Worm (Caenorhabditis elegans) whole organism, L1 larva: ENCODE results near the gene str-14.

ENCODE experiments used
- C04F5.9 ChIP-seq: sonication (generic microtip); optimal IDR thresholded peaks from 2 replicates; lab custom pipeline; 2016; ENCODE audit warnings: missing genetic modification characterization, missing compliant biosample characterization
- C16A3.4 ChIP-seq: fragments of 150-350 bp; optimal IDR thresholded peaks from 2 replicates; lab custom pipeline; 2014; ENCODE audit warnings: missing biosample characterization, missing genetic modification characterization
- C34B4.2 ChIP-seq: sonication (generic microtip); optimal IDR thresholded peaks from 2 replicates; lab custom pipeline; 2017; ENCODE audit warnings: mild to moderate bottlenecking, missing genetic modification characterization, missing compliant biosample characterization
- F16B12.6 ChIP-seq: fragments of 150-350 bp; optimal IDR thresholded peaks from 2 replicates; lab custom pipeline; 2014; ENCODE audit warnings: missing biosample characterization, missing genetic modification characterization
- Y116A8C.19 ChIP-seq: sonication (generic microtip); optimal IDR thresholded peaks from 2 replicates; lab custom pipeline; 2016; ENCODE audit warnings: missing compliant biosample characterization, missing genetic modification characterization, borderline replicate concordance
- aha-1 ChIP-seq: fragments of 150-350 bp; optimal IDR thresholded peaks from 2 replicates; lab custom pipeline; 2014; ENCODE audit warnings: missing biosample characterization, missing genetic modification characterization
- ama-1 ChIP-seq: fragments of 150-350 bp; optimal IDR thresholded peaks from 2 replicates; lab custom pipeline; 2014
- ceh-63 ChIP-seq: fragments of 200-800 bp; sonication (Bioruptor generic); optimal IDR thresholded peaks from 2 replicates; lab custom pipeline; 2018; ENCODE audit warnings: mild to moderate bottlenecking, missing genetic modification characterization, missing compliant biosample characterization
- ceh-88 ChIP-seq: fragments of 200-800 bp; sonication (Bioruptor generic); IDR thresholded peaks from 2 replicates; pipeline ENCODE4 v1.3.6; 2022; ENCODE audit warnings: missing genetic modification characterization, missing compliant biosample characterization
- ceh-90 ChIP-seq: sonication (generic microtip); optimal IDR thresholded peaks from 2 replicates; lab custom pipeline; 2016; ENCODE audit warnings: missing genetic modification characterization, missing compliant biosample characterization
- ces-1 ChIP-seq: fragments of 150-350 bp; optimal IDR thresholded peaks from 2 replicates; lab custom pipeline; 2014; ENCODE audit warnings: missing biosample characterization, missing genetic modification reagents, missing genetic modification characterization
- dpl-1 ChIP-seq, 3 experiments: fragments of 150-350 bp in 2 of 3; sonication (generic microtip) in 1 of 3; optimal IDR thresholded peaks; 2 replicates each; lab custom pipeline; 2014 to 2017; ENCODE audit warnings: missing biosample characterization in 3 of 3, missing genetic modification characterization in 3 of 3, missing genetic modification reagents in 3 of 3
- egl-13 ChIP-seq: sonication (generic microtip); optimal IDR thresholded peaks from 2 replicates; lab custom pipeline; 2016; ENCODE audit warnings: missing genotype, missing genetic modification reagents, missing genetic modification characterization, missing compliant biosample characterization
- egl-27 ChIP-seq, 2 experiments: fragments of 150-350 bp in 1 of 2; sonication (generic microtip); optimal IDR thresholded peaks; 3 replicates each; lab custom pipeline; 2017 to 2018; ENCODE audit warnings: missing biosample characterization in 2 of 2, missing genetic modification characterization in 2 of 2, missing genetic modification reagents in 2 of 2
- elt-2 ChIP-seq: sonication (generic microtip); optimal IDR thresholded peaks from 2 replicates; lab custom pipeline; 2016; ENCODE audit warnings: missing genetic modification characterization, mild to moderate bottlenecking, inconsistent platforms, missing compliant biosample characterization, missing genetic modification reagents
- elt-3 ChIP-seq, 6 experiments: fragments of 150-350 bp in 1 of 6; sonication (generic microtip); optimal IDR thresholded peaks; 2 replicates each; lab custom pipeline; 2017 to 2018; ENCODE audit warnings: missing biosample characterization in 6 of 6, missing genetic modification characterization in 6 of 6, inconsistent platforms in 1 of 6
- ets-5 ChIP-seq: fragments of 200-800 bp; sonication (Bioruptor generic); IDR thresholded peaks from 2 replicates; pipeline ENCODE4 v1.3.6; 2022; ENCODE audit warnings: missing genetic modification characterization, missing compliant biosample characterization
- fkh-10 ChIP-seq: sonication (generic microtip); optimal IDR thresholded peaks from 2 replicates; lab custom pipeline; 2017; ENCODE audit warnings: missing biosample characterization, missing genetic modification reagents, missing genetic modification characterization
- fkh-8 ChIP-seq: sonication (generic microtip); optimal IDR thresholded peaks from 2 replicates; lab custom pipeline; 2016; ENCODE audit warnings: mild to moderate bottlenecking, missing genetic modification characterization, missing compliant biosample characterization
- hlh-17 ChIP-seq: fragments of 200-800 bp; sonication (Bioruptor generic); optimal IDR thresholded peaks from 2 replicates; lab custom pipeline; 2018; ENCODE audit warnings: missing genetic modification characterization, mild to moderate bottlenecking, missing compliant biosample characterization, moderate library complexity, borderline replicate concordance
- hlh-4 ChIP-seq: sonication (generic microtip); optimal IDR thresholded peaks from 2 replicates; lab custom pipeline; 2016; ENCODE audit warnings: mild to moderate bottlenecking, missing genetic modification characterization, missing compliant biosample characterization
- hpl-2 ChIP-seq: fragments of 150-350 bp; optimal IDR thresholded peaks from 2 replicates; lab custom pipeline; 2014; ENCODE audit warnings: missing biosample characterization, missing genetic modification reagents, missing genetic modification characterization
- isw-1 ChIP-seq: fragments of 200-800 bp; sonication (Bioruptor generic); IDR thresholded peaks from 2 replicates; pipeline ENCODE4 v1.3.6; 2022; ENCODE audit warnings: missing genetic modification characterization, missing compliant biosample characterization
- lin-13 ChIP-seq: fragments of 150-350 bp; optimal IDR thresholded peaks from 2 replicates; lab custom pipeline; 2014; ENCODE audit warnings: missing biosample characterization, missing genetic modification reagents, missing genetic modification characterization
- lin-15B ChIP-seq: fragments of 150-350 bp; sonication (generic microtip); optimal IDR thresholded peaks from 3 replicates; lab custom pipeline; 2014; ENCODE audit warnings: missing biosample characterization, missing genetic modification characterization
- lin-39 ChIP-seq: fragments of 150-350 bp; optimal IDR thresholded peaks from 2 replicates; lab custom pipeline; 2014; ENCODE audit warnings: missing biosample characterization, missing genetic modification reagents, missing genetic modification characterization
- lsy-2 ChIP-seq, 2 experiments: fragments of 150-350 bp; optimal IDR thresholded peaks; 2 replicates each; lab custom pipeline; 2014; ENCODE audit warnings: missing biosample characterization in 2 of 2, missing genetic modification characterization in 2 of 2
- mef-2 ChIP-seq: fragments of 150-350 bp; optimal IDR thresholded peaks from 2 replicates; lab custom pipeline; 2014; ENCODE audit warnings: missing biosample characterization, missing genetic modification characterization
- nhr-11 ChIP-seq: fragments of 150-350 bp; optimal IDR thresholded peaks from 2 replicates; lab custom pipeline; 2014; ENCODE audit warnings: missing biosample characterization, missing genetic modification characterization
- nhr-19 ChIP-seq: fragments of 200-800 bp; sonication (Bioruptor generic); conservative IDR thresholded peaks from 2 replicates; pipeline ENCODE4 v1.3.6; 2022; ENCODE audit warnings: missing genetic modification characterization, missing compliant biosample characterization
- nhr-28 ChIP-seq: fragments of 150-350 bp; optimal IDR thresholded peaks from 2 replicates; lab custom pipeline; 2014; ENCODE audit warnings: missing biosample characterization, missing genetic modification characterization
- nhr-84 ChIP-seq: sonication (generic microtip); optimal IDR thresholded peaks from 2 replicates; lab custom pipeline; 2017; ENCODE audit warnings: missing biosample characterization, missing genetic modification characterization
- nhr-85 ChIP-seq: sonication (generic microtip); peaks from one replicate; lab custom pipeline; 2016; ENCODE audit warnings: missing genetic modification characterization, inconsistent platforms, missing compliant biosample characterization
- nhr-90 ChIP-seq: sonication (generic microtip); optimal IDR thresholded peaks from 2 replicates; lab custom pipeline; 2016; ENCODE audit warnings: mild to moderate bottlenecking, missing genetic modification characterization, missing compliant biosample characterization; ENCODE audit not compliant: poor library complexity
- pag-3 ChIP-seq: sonication (generic microtip); optimal IDR thresholded peaks from 2 replicates; lab custom pipeline; 2017; ENCODE audit warnings: missing genetic modification characterization, mild to moderate bottlenecking, missing compliant biosample characterization, antibody characterized with exemption, borderline replicate concordance; ENCODE audit not compliant: insufficient read depth
- pqm-1 ChIP-seq: sonication (generic microtip); optimal IDR thresholded peaks from 3 replicates; lab custom pipeline; 2017; ENCODE audit warnings: missing biosample characterization, missing genetic modification characterization
- rnt-1 ChIP-seq: sonication (generic microtip); optimal IDR thresholded peaks from 2 replicates; lab custom pipeline; 2016; ENCODE audit warnings: mild to moderate bottlenecking, missing genetic modification characterization, moderate library complexity, missing compliant biosample characterization
- skn-1 ChIP-seq: fragments of 150-350 bp; optimal IDR thresholded peaks from 2 replicates; lab custom pipeline; 2014; ENCODE audit warnings: missing biosample characterization, missing genetic modification characterization
- snpc-4 ChIP-seq: fragments of 150-350 bp; optimal IDR thresholded peaks from 2 replicates; lab custom pipeline; 2014; ENCODE audit warnings: missing biosample characterization, missing genetic modification characterization
- snu-23 ChIP-seq: sonication (generic microtip); optimal IDR thresholded peaks from 2 replicates; lab custom pipeline; 2016; ENCODE audit warnings: missing genetic modification characterization, missing compliant biosample characterization
- sptf-1 ChIP-seq: fragments of 150-350 bp; optimal IDR thresholded peaks from 2 replicates; lab custom pipeline; 2014; ENCODE audit warnings: missing biosample characterization, missing genetic modification characterization
- swsn-7 ChIP-seq: sonication (generic microtip); optimal IDR thresholded peaks from 2 replicates; lab custom pipeline; 2016; ENCODE audit warnings: missing genetic modification characterization, missing compliant biosample characterization
- tbx-2 ChIP-seq: sonication (generic microtip); optimal IDR thresholded peaks from 2 replicates; lab custom pipeline; 2016; ENCODE audit warnings: missing genetic modification characterization, missing compliant biosample characterization
- tlp-1 ChIP-seq: fragments of 150-350 bp; optimal IDR thresholded peaks from 2 replicates; lab custom pipeline; 2014; ENCODE audit warnings: missing biosample characterization, missing genetic modification characterization
- unc-130 ChIP-seq: fragments of 150-350 bp; optimal IDR thresholded peaks from 2 replicates; lab custom pipeline; 2017; ENCODE audit warnings: missing biosample characterization, missing genetic modification characterization, inconsistent platforms
- unc-98 ChIP-seq: fragments of 200-800 bp; sonication (Bioruptor generic); IDR thresholded peaks from 2 replicates; pipeline ENCODE4 v1.3.6; 2022; ENCODE audit warnings: missing genetic modification characterization, missing compliant biosample characterization
- vab-15 ChIP-seq: sonication (generic microtip); optimal IDR thresholded peaks from 2 replicates; lab custom pipeline; 2017; ENCODE audit warnings: missing genotype, mild to moderate bottlenecking, missing genetic modification characterization, missing compliant biosample characterization
- xbp-1 ChIP-seq: sonication (generic microtip); optimal IDR thresholded peaks from 2 replicates; lab custom pipeline; 2016; ENCODE audit warnings: missing genetic modification characterization, missing compliant biosample characterization
- zip-4 ChIP-seq: fragments of 200-800 bp; sonication (Bioruptor generic); optimal IDR thresholded peaks from 2 replicates; lab custom pipeline; 2018; ENCODE audit warnings: mild to moderate bottlenecking, missing genetic modification characterization, moderate library complexity, missing compliant biosample characterization

Gene str-14

DNA sequence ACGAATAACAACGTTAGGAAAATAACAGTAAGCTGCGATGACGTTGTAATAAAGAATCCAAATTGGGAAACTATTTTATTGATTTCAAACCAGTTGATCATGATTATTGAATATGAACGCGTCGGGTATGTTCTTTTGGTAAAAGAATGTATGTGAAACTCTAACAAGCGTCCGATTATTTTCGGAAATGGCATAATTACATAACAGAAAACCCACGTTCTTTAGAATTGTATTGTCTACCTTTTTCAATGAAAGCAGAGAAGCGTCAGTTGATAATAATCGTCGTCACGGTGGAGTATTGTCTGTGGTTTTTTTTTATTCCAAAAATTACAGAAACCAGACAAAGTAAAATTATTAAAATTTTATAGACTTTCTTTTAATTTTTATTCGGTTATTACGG is at the start of gene str-14:
str-14 (minus strand) TSS at position 101 of the 400 bp plus-strand sequence.
- TF ChIP-seq lin-39 (no peak), dpl-1 (GFP tag; optimal IDR thresholded peaks at IDR 0.05; lab: Kevin White, UChicago) (no peak), ces-1 (no peak), snpc-4 (tag; lab: Kevin White, UChicago) (no peak), lin-13 (GFP tag; lab: Kevin White, UChicago) (no peak), skn-1 (tag; lab: Kevin White, UChicago) (no peak), nhr-11 (tag; lab: Kevin White, UChicago) (no peak), pqm-1 (tag; lab: Kevin White, UChicago) (no peak), fkh-8 (no peak), aha-1 (no peak), hpl-2 (GFP tag; lab: Kevin White, UChicago) (no peak), ets-5 (GFP tag; lab: Robert Waterston, UW) (no peak), tlp-1 (tag; lab: Kevin White, UChicago) (no peak), Y116A8C.19 (tag; lab: Kevin White, UChicago) (no peak), xbp-1 (tag; lab: Kevin White, UChicago) (no peak), swsn-7 (no peak)

DNA sequence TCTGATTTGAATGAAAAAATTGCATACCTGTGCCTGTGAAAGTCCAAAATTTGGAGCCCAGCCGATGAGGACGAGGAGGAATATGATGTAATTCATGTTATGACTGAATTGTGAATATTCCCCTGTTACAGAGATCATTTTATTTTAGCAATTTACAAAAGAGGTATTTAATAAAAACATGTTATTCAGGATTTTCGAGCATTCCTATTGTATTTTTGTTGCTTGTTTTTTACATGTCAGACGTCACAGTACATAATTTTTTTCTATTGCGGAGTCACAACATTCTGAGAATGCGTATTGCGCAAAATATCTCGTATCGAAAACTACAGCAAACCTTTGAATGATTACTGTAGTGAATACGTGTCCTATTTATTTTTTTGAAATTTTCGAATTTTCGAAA is 48.2 kb upstream of the str-14 start, which contains the start of gene F36D3.14:
F36D3.14 (minus strand) TSS at position 101 of the 400 bp plus-strand sequence.
- TF ChIP-seq tbx-2 (tag; lab: Kevin White, UChicago) (no peak), rnt-1 (tag; lab: Kevin White, UChicago) (no peak), ceh-63 (no peak), nhr-90 (no peak), elt-3 (tag; optimal IDR thresholded peaks at IDR 0.05; lab: Kevin White, UChicago) (no peak)

DNA sequence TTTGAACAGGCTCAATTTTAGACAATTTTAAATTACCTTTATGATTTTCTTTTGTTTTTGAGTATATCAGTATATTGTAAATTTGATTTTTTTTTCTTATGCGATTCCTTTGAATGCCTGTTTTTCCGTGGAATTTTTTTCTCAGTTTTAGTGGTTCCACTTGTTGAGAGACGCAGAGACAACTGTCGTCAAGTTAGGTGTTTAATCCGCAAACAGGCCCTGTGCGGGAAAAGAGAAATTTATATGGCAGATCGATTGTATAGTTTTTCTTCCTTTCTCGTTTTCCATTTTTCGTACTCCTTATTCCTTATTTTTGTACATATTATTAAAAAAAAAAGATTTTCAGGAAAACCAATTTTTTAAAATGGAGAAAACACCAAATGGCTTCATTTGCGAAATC is 44.0 kb upstream of the str-14 start, which contains the start of gene F36D3.1:
F36D3.1 (plus strand) TSS at position 347 of the 400 bp plus-strand sequence.
- peak; percentile 15 for TF ChIP-seq nhr-90
- no peak for TF ChIP-seq ama-1
- TF ChIP-seq snu-23 (GFP tag; lab: Kevin White, UChicago) = peak; percentile 64
- TF ChIP-seq elt-2 = no peak
- no peak for TF ChIP-seq egl-13 (tag; lab: Kevin White, UChicago)
- TF ChIP-seq mef-2 (tag; lab: Kevin White, UChicago) = no peak
- peak; percentile 38 for TF ChIP-seq snpc-4 (tag; lab: Kevin White, UChicago)
- TF ChIP-seq unc-130 (tag; lab: Kevin White, UChicago) = peak; percentile 59
- TF ChIP-seq rnt-1 (tag; lab: Kevin White, UChicago) = peak; percentile 63
- no peak for TF ChIP-seq fkh-10 (GFP tag; lab: Kevin White, UChicago)
- TF ChIP-seq lin-15B (tag; lab: Kevin White, UChicago) = peak; percentile 26
- TF ChIP-seq ceh-88 (GFP tag; lab: Robert Waterston, UW) = no peak
- no peak for TF ChIP-seq hlh-4 (tag; lab: Kevin White, UChicago)
- no peak for TF ChIP-seq nhr-84 (tag; lab: Kevin White, UChicago)
- TF ChIP-seq nhr-85 = no peak
- TF ChIP-seq lin-39 = no peak
- no peak for TF ChIP-seq pag-3 (tag; lab: Kevin White, UChicago)
- TF ChIP-seq ets-5 (GFP tag; lab: Robert Waterston, UW) = no peak
- TF ChIP-seq nhr-19 = peak; percentile 26; the same call in 1 of the 2 replicates
- TF ChIP-seq isw-1 (GFP tag; lab: Robert Waterston, UW) = no peak
- TF ChIP-seq tbx-2 (tag; lab: Kevin White, UChicago) = peak; percentile 28
- no peak for TF ChIP-seq ces-1
- TF ChIP-seq elt-3 (tag; optimal IDR thresholded peaks at IDR 0.05; lab: Kevin White, UChicago) = no peak
- TF ChIP-seq F16B12.6 = peak; percentile 84
- peak; percentile 57 to 83 for TF ChIP-seq lsy-2 (tag; optimal IDR thresholded peaks at IDR 0.05; lab: Kevin White, UChicago)
- TF ChIP-seq unc-98 = no peak
- TF ChIP-seq C34B4.2 = no peak
- TF ChIP-seq egl-27 (tag; optimal IDR thresholded peaks at IDR 0.05; lab: Kevin White, UChicago) = no peak
- TF ChIP-seq ceh-90 (tag; lab: Kevin White, UChicago) = no peak
- TF ChIP-seq zip-4 (GFP tag; lab: Kevin White, UChicago) = no peak
- no peak for TF ChIP-seq sptf-1 (tag; lab: Kevin White, UChicago)
- TF ChIP-seq C16A3.4 (tag; lab: Kevin White, UChicago) = peak; percentile 43
- no peak for TF ChIP-seq nhr-28 (tag; lab: Kevin White, UChicago)
- no peak for TF ChIP-seq vab-15 (tag; lab: Kevin White, UChicago)
- TF ChIP-seq aha-1 = no peak
- no peak for TF ChIP-seq hlh-17
- peak; percentile 40 for TF ChIP-seq skn-1 (tag; lab: Kevin White, UChicago)
- no peak for TF ChIP-seq C04F5.9
